Worm (Caenorhabditis elegans) whole organism, late embryonic: ENCODE results near the gene F14F3.4.

Experiments used
- C08G9.2 ChIP-seq: sonication (generic microtip); optimal IDR thresholded peaks from 2 replicates; lab custom pipeline; 2016; ENCODE audit warnings: mild to moderate bottlenecking, missing genetic modification characterization, moderate library complexity, missing compliant biosample characterization
- F13H6.1 ChIP-seq: sonication (generic microtip); optimal IDR thresholded peaks from 2 replicates; lab custom pipeline; 2016; ENCODE audit warnings: missing genetic modification characterization, missing compliant biosample characterization
- ceh-14 ChIP-seq: sonication (generic microtip); optimal IDR thresholded peaks from 2 replicates; lab custom pipeline; 2016; ENCODE audit warnings: missing genotype, missing genetic modification characterization, missing compliant biosample characterization
- ceh-30 ChIP-seq: fragments of 150-350 bp; optimal IDR thresholded peaks from 2 replicates; lab custom pipeline; 2014; ENCODE audit warnings: missing biosample characterization, missing genetic modification characterization
- ceh-6 ChIP-seq: fragments of 200-800 bp; sonication (Bioruptor generic); optimal IDR thresholded peaks from 2 replicates; lab custom pipeline; 2018; ENCODE audit warnings: mild to moderate bottlenecking, missing genetic modification characterization, missing compliant biosample characterization
- elt-2 ChIP-seq: sonication (generic microtip); optimal IDR thresholded peaks from 2 replicates; lab custom pipeline; 2016; ENCODE audit warnings: missing genetic modification reagents, missing genetic modification characterization, missing compliant biosample characterization
- nhr-11 ChIP-seq: fragments of 150-350 bp; optimal IDR thresholded peaks from 2 replicates; lab custom pipeline; 2014; ENCODE audit warnings: missing biosample characterization, missing genetic modification characterization
- npax-4 ChIP-seq: sonication (generic microtip); optimal IDR thresholded peaks from 2 replicates; lab custom pipeline; 2016; ENCODE audit warnings: missing genetic modification characterization, missing compliant biosample characterization
- pqm-1 ChIP-seq: sonication (generic microtip); optimal IDR thresholded peaks from 2 replicates; lab custom pipeline; 2016; ENCODE audit warnings: missing genetic modification characterization, missing compliant biosample characterization
- rnt-1 ChIP-seq: sonication (generic microtip); optimal IDR thresholded peaks from 2 replicates; lab custom pipeline; 2016; ENCODE audit warnings: missing genetic modification characterization, missing compliant biosample characterization
- syd-9 ChIP-seq: sonication (generic microtip); optimal IDR thresholded peaks from 2 replicates; lab custom pipeline; 2016; ENCODE audit warnings: mild to moderate bottlenecking, missing genetic modification characterization, moderate library complexity, missing compliant biosample characterization
- unc-55 ChIP-seq: sonication (generic microtip); optimal IDR thresholded peaks from 2 replicates; lab custom pipeline; 2017; ENCODE audit warnings: missing biosample characterization, missing genetic modification reagents, missing genetic modification characterization
- zip-5 ChIP-seq: sonication (generic microtip); optimal IDR thresholded peaks from 2 replicates; lab custom pipeline; 2016; ENCODE audit warnings: missing genetic modification characterization, missing compliant biosample characterization
- ztf-16 ChIP-seq: sonication (generic microtip); optimal IDR thresholded peaks from 2 replicates; lab custom pipeline; 2017; ENCODE audit warnings: missing genetic modification characterization, missing compliant biosample characterization

DNA sequence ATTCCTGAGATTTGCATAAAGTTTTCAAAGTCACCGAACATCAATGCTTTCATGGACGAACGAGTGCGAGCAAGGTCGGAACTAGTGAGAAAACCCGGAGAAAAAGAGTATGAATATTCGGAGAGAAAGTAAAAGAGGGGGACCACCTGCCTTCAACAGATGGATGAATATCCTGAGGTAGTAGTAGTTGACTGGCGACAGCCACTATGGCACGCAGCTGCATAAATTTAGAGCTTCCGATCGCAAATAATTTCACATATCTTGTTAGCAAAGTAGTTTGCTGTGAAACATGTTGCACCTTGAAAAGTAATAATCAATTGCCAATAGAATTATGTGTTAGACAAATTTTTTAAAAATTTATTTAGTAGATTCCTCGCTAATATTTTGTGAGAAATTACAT, 35.6 kb upstream of the F14F3.4 start:
- TF ChIP-seq elt-2 (tag; lab: Kevin White, UChicago), result no peak
- TF ChIP-seq ztf-16 (tag; lab: Kevin White, UChicago), result no peak
- no peak for TF ChIP-seq ceh-14
- no peak for TF ChIP-seq ceh-6 (GFP tag; lab: Kevin White, UChicago)
- TF ChIP-seq syd-9, result no peak
- no peak for TF ChIP-seq nhr-11 (tag; lab: Kevin White, UChicago)
- no peak for TF ChIP-seq C08G9.2 (tag; lab: Kevin White, UChicago)
- TF ChIP-seq F13H6.1 (tag; lab: Kevin White, UChicago), result no peak
- no peak for TF ChIP-seq npax-4 (tag; lab: Kevin White, UChicago)
- TF ChIP-seq pqm-1 (tag; lab: Kevin White, UChicago), result no peak
- TF ChIP-seq ceh-30 (tag; lab: Kevin White, UChicago), result no peak
- TF ChIP-seq unc-55 (GFP tag; lab: Kevin White, UChicago), result no peak
- TF ChIP-seq rnt-1, result no peak
- no peak for TF ChIP-seq zip-5
